Worm (Caenorhabditis elegans) whole organism, L1 larva: Measurements from ENCODE around the gene T28A11.20.

Experiments used
- C04F5.9 ChIP-seq: sonication (generic microtip); optimal IDR thresholded peaks from 2 replicates; lab custom pipeline; 2016; ENCODE audit warnings: missing genetic modification characterization, missing compliant biosample characterization
- C34B4.2 ChIP-seq: sonication (generic microtip); optimal IDR thresholded peaks from 2 replicates; lab custom pipeline; 2017; ENCODE audit warnings: mild to moderate bottlenecking, missing genetic modification characterization, missing compliant biosample characterization
- aha-1 ChIP-seq: fragments of 150-350 bp; optimal IDR thresholded peaks from 2 replicates; lab custom pipeline; 2014; ENCODE audit warnings: missing biosample characterization, missing genetic modification characterization
- alr-1 ChIP-seq: fragments of 200-800 bp; sonication (Bioruptor generic); optimal IDR thresholded peaks from 2 replicates; lab custom pipeline; 2018; ENCODE audit warnings: borderline replicate concordance, mild to moderate bottlenecking, missing genetic modification characterization, missing compliant biosample characterization
- aly-2 ChIP-seq: fragments of 150-350 bp; optimal IDR thresholded peaks from 2 replicates; lab custom pipeline; 2014; ENCODE audit warnings: missing biosample characterization, missing genetic modification characterization
- elt-2 ChIP-seq: sonication (generic microtip); optimal IDR thresholded peaks from 2 replicates; lab custom pipeline; 2016; ENCODE audit warnings: missing genetic modification characterization, mild to moderate bottlenecking, inconsistent platforms, missing compliant biosample characterization, missing genetic modification reagents
- elt-3 ChIP-seq, 6 experiments: fragments of 150-350 bp in 1 of 6; sonication (generic microtip); optimal IDR thresholded peaks; 2 replicates each; lab custom pipeline; 2017 to 2018; ENCODE audit warnings: missing biosample characterization in 6 of 6, missing genetic modification characterization in 6 of 6, inconsistent platforms in 1 of 6
- fkh-8 ChIP-seq: sonication (generic microtip); optimal IDR thresholded peaks from 2 replicates; lab custom pipeline; 2016; ENCODE audit warnings: mild to moderate bottlenecking, missing genetic modification characterization, missing compliant biosample characterization
- hlh-17 ChIP-seq: fragments of 200-800 bp; sonication (Bioruptor generic); optimal IDR thresholded peaks from 2 replicates; lab custom pipeline; 2018; ENCODE audit warnings: missing genetic modification characterization, mild to moderate bottlenecking, missing compliant biosample characterization, moderate library complexity, borderline replicate concordance
- hlh-4 ChIP-seq: sonication (generic microtip); optimal IDR thresholded peaks from 2 replicates; lab custom pipeline; 2016; ENCODE audit warnings: mild to moderate bottlenecking, missing genetic modification characterization, missing compliant biosample characterization
- isw-1 ChIP-seq: fragments of 200-800 bp; sonication (Bioruptor generic); IDR thresholded peaks from 2 replicates; pipeline ENCODE4 v1.3.6; 2022; ENCODE audit warnings: missing genetic modification characterization, missing compliant biosample characterization
- lin-35 ChIP-seq, 2 experiments: fragments of 150-350 bp; optimal IDR thresholded peaks; 2 replicates each; lab custom pipeline; 2014; ENCODE audit warnings: missing biosample characterization in 2 of 2, missing genetic modification characterization in 2 of 2, missing genetic modification reagents in 2 of 2
- lin-39 ChIP-seq: fragments of 150-350 bp; optimal IDR thresholded peaks from 2 replicates; lab custom pipeline; 2014; ENCODE audit warnings: missing biosample characterization, missing genetic modification reagents, missing genetic modification characterization
- lsy-2 ChIP-seq, 2 experiments: fragments of 150-350 bp; optimal IDR thresholded peaks; 2 replicates each; lab custom pipeline; 2014; ENCODE audit warnings: missing biosample characterization in 2 of 2, missing genetic modification characterization in 2 of 2
- mab-9 ChIP-seq: fragments of 200-800 bp; sonication (Bioruptor generic); IDR thresholded peaks from 2 replicates; pipeline ENCODE4 v1.3.6; 2022; ENCODE audit warnings: missing genetic modification reagents, missing genetic modification characterization, missing compliant biosample characterization
- mdl-1 ChIP-seq, 2 experiments: fragments of 150-350 bp; optimal IDR thresholded peaks; 2 replicates each; lab custom pipeline; 2014 to 2017; ENCODE audit warnings: missing biosample characterization in 2 of 2, missing genetic modification characterization in 2 of 2, inconsistent platforms in 1 of 2
- mef-2 ChIP-seq: fragments of 150-350 bp; optimal IDR thresholded peaks from 2 replicates; lab custom pipeline; 2014; ENCODE audit warnings: missing biosample characterization, missing genetic modification characterization
- mep-1 ChIP-seq: fragments of 150-350 bp; optimal IDR thresholded peaks from 2 replicates; lab custom pipeline; 2014; ENCODE audit warnings: missing biosample characterization, missing genetic modification characterization
- nhr-28 ChIP-seq: fragments of 150-350 bp; optimal IDR thresholded peaks from 2 replicates; lab custom pipeline; 2014; ENCODE audit warnings: missing biosample characterization, missing genetic modification characterization
- nhr-71 ChIP-seq: sonication (generic microtip); optimal IDR thresholded peaks from 2 replicates; lab custom pipeline; 2016; ENCODE audit warnings: mild to moderate bottlenecking, missing genetic modification characterization, moderate library complexity, missing compliant biosample characterization
- nhr-77 ChIP-seq: fragments of 150-350 bp; optimal IDR thresholded peaks from 2 replicates; lab custom pipeline; 2014; ENCODE audit warnings: missing biosample characterization, missing genetic modification characterization
- skn-1 ChIP-seq: fragments of 150-350 bp; optimal IDR thresholded peaks from 2 replicates; lab custom pipeline; 2014; ENCODE audit warnings: missing biosample characterization, missing genetic modification characterization
- snpc-4 ChIP-seq: fragments of 150-350 bp; optimal IDR thresholded peaks from 2 replicates; lab custom pipeline; 2014; ENCODE audit warnings: missing biosample characterization, missing genetic modification characterization
- snu-23 ChIP-seq: sonication (generic microtip); optimal IDR thresholded peaks from 2 replicates; lab custom pipeline; 2016; ENCODE audit warnings: missing genetic modification characterization, missing compliant biosample characterization
- tlp-1 ChIP-seq: fragments of 150-350 bp; optimal IDR thresholded peaks from 2 replicates; lab custom pipeline; 2014; ENCODE audit warnings: missing biosample characterization, missing genetic modification characterization
- unc-86 ChIP-seq: sonication (generic microtip); optimal IDR thresholded peaks from 2 replicates; lab custom pipeline; 2016; ENCODE audit warnings: missing genetic modification characterization, missing compliant biosample characterization
- zip-4 ChIP-seq: fragments of 200-800 bp; sonication (Bioruptor generic); optimal IDR thresholded peaks from 2 replicates; lab custom pipeline; 2018; ENCODE audit warnings: mild to moderate bottlenecking, missing genetic modification characterization, moderate library complexity, missing compliant biosample characterization
- ztf-11 ChIP-seq, 2 experiments: sonication (generic microtip); optimal IDR thresholded peaks; 2 replicates each; lab custom pipeline; 2016 to 2017; ENCODE audit warnings: missing genetic modification characterization in 2 of 2, missing biosample characterization in 1 of 2, missing compliant biosample characterization in 1 of 2

Gene T28A11.20

ce11 chrV:3236610-3237009 lies 36.4 kb downstream of the T28A11.20 start, which contains the start of the genes K08D9.9 and str-16 (continued):
- no peak for TF ChIP-seq snu-23 (GFP tag; lab: Kevin White, UChicago)

ce11 chrV:3234887-3235286 lies 38.2 kb downstream of the T28A11.20 start, which contains the start of gene K08D9.6:
Gene K08D9.6 (minus strand): TSS chrV:3234987.
- TF ChIP-seq mdl-1 (tag; optimal IDR thresholded peaks at IDR 0.05; lab: Kevin White, UChicago): no peak
- no peak for TF ChIP-seq nhr-77 (tag; lab: Kevin White, UChicago)
- no peak for TF ChIP-seq mab-9 (GFP tag; lab: Robert Waterston, UW)
- TF ChIP-seq skn-1 (tag; lab: Kevin White, UChicago): no peak
- no peak for TF ChIP-seq fkh-8
- TF ChIP-seq tlp-1: no peak
- no peak for TF ChIP-seq lsy-2 (tag; optimal IDR thresholded peaks at IDR 0.05; lab: Kevin White, UChicago)
- no peak for TF ChIP-seq C34B4.2 (tag; lab: Kevin White, UChicago)

ce11 chrV:3230597-3230996 lies 42.5 kb downstream of the T28A11.20 start, which contains the start of gene K08D9.10:
Gene K08D9.10 (plus strand): TSS chrV:3230897.
- no peak for TF ChIP-seq aha-1
- no peak for TF ChIP-seq lin-35 (GFP tag; optimal IDR thresholded peaks at IDR 0.05; lab: Kevin White, UChicago)
- TF ChIP-seq, all 84 proteins: peak for 0

- TF ChIP-seq mef-2 (tag; lab: Kevin White, UChicago) (no peak), mep-1 (no peak), alr-1 (tag; lab: Kevin White, UChicago) (no peak), nhr-28 (no peak), nhr-71 (tag; lab: Kevin White, UChicago) (no peak), unc-86 (no peak), hlh-4 (no peak), C04F5.9 (tag; lab: Kevin White, UChicago) (no peak), zip-4 (GFP tag; lab: Kevin White, UChicago) (no peak), isw-1 (no peak), aly-2 (tag; lab: Kevin White, UChicago) (no peak), elt-2 (tag; lab: Kevin White, UChicago) (no peak)
Observed at ce11 chrV:3230150-3230549, 42.9 kb downstream of the T28A11.20 start.

- TF ChIP-seq ztf-11 (tag; optimal IDR thresholded peaks at IDR 0.05; lab: Kevin White, UChicago) (no peak), hlh-17 (GFP tag; lab: Kevin White, UChicago) (no peak), lsy-2 (tag; optimal IDR thresholded peaks at IDR 0.05; lab: Kevin White, UChicago) (no peak), elt-3 (tag; optimal IDR thresholded peaks at IDR 0.05; lab: Kevin White, UChicago) (no peak), snpc-4 (tag; lab: Kevin White, UChicago) (no peak), lin-39 (tag; lab: Kevin White, UChicago) (no peak), zip-4 (GFP tag; lab: Kevin White, UChicago) (no peak)
Observed at ce11 chrV:3227373-3227772, 45.7 kb downstream of the T28A11.20 start, which contains the start of gene K08D9.2. Gene K08D9.2 (plus strand): TSS chrV:3227673.
